Worm (Caenorhabditis elegans) whole organism, young adult: ENCODE measurements around the gene irld-63.

Experiments
- C06A6.2 ChIP-seq: fragments of 200-800 bp; sonication (Bioruptor generic); conservative IDR thresholded peaks from 2 replicates; pipeline ENCODE4 v1.3.6; 2022; ENCODE audit warnings: missing genetic modification characterization, missing compliant biosample characterization
- C17E4.6 ChIP-seq: fragments of 200-800 bp; sonication (Bioruptor generic); IDR thresholded peaks from 2 replicates; pipeline ENCODE4 v1.3.6; 2022; ENCODE audit warnings: missing genetic modification reagents, missing genetic modification characterization, missing compliant biosample characterization
- F23B12.7 ChIP-seq: sonication (generic microtip); optimal IDR thresholded peaks from 2 replicates; lab custom pipeline; 2017; ENCODE audit warnings: missing genetic modification characterization, mild to moderate bottlenecking, missing compliant biosample characterization, antibody characterized with exemption, moderate library complexity; ENCODE audit not compliant: insufficient read depth
- F57C9.4 ChIP-seq: sonication (generic microtip); optimal IDR thresholded peaks from 2 replicates; lab custom pipeline; 2017; ENCODE audit warnings: mild to moderate bottlenecking, missing genetic modification characterization, missing compliant biosample characterization
- T26A5.8 ChIP-seq: sonication (generic microtip); optimal IDR thresholded peaks from 2 replicates; lab custom pipeline; 2016; ENCODE audit warnings: missing genetic modification characterization, missing compliant biosample characterization
- Y67H2A.10 ChIP-seq: fragments of 200-800 bp; sonication (Bioruptor generic); conservative IDR thresholded peaks from 2 replicates; pipeline ENCODE4 v1.3.6; 2022; ENCODE audit warnings: missing genetic modification reagents, missing genetic modification characterization, missing compliant biosample characterization
- Y95B8A.8 ChIP-seq: fragments of 200-800 bp; sonication (Bioruptor generic); IDR thresholded peaks from 2 replicates; pipeline ENCODE4 v1.3.6; 2022; ENCODE audit warnings: missing genetic modification reagents, missing genetic modification characterization, missing compliant biosample characterization
- ZK185.1 ChIP-seq: sonication (generic microtip); optimal IDR thresholded peaks from 2 replicates; lab custom pipeline; 2016; ENCODE audit warnings: mild to moderate bottlenecking, missing genetic modification characterization, missing compliant biosample characterization; ENCODE audit not compliant: poor library complexity, severe bottlenecking
- aptf-3 ChIP-seq: fragments of 200-800 bp; sonication (Bioruptor generic); IDR thresholded peaks from 2 replicates; pipeline ENCODE4 v1.3.6; 2022; ENCODE audit warnings: missing genetic modification characterization, missing compliant biosample characterization
- attf-3 ChIP-seq: fragments of 200-800 bp; sonication (Bioruptor generic); conservative IDR thresholded peaks from 2 replicates; pipeline ENCODE4 v1.3.6; 2022; ENCODE audit warnings: missing genetic modification reagents, missing genetic modification characterization, missing compliant biosample characterization
- attf-6 ChIP-seq: fragments of 200-800 bp; sonication (Bioruptor generic); IDR thresholded peaks from 2 replicates; pipeline ENCODE4 v1.3.6; 2022; ENCODE audit warnings: missing genetic modification reagents, missing genetic modification characterization, missing compliant biosample characterization
- bed-2 ChIP-seq: fragments of 200-800 bp; sonication (Bioruptor generic); IDR thresholded peaks from 2 replicates; pipeline ENCODE4 v1.3.6; 2022; ENCODE audit warnings: missing genetic modification reagents, missing genetic modification characterization, missing compliant biosample characterization
- ccch-3 ChIP-seq: fragments of 200-800 bp; sonication (Bioruptor generic); optimal IDR thresholded peaks from 2 replicates; lab custom pipeline; 2018; ENCODE audit warnings: mild to moderate bottlenecking, missing genetic modification characterization, missing compliant biosample characterization
- ceh-27 ChIP-seq: fragments of 200-800 bp; sonication (Bioruptor generic); optimal IDR thresholded peaks from 2 replicates; lab custom pipeline; 2018; ENCODE audit warnings: mild to moderate bottlenecking, missing genetic modification characterization, moderate library complexity, missing compliant biosample characterization
- ceh-58 ChIP-seq: fragments of 200-800 bp; sonication (Bioruptor generic); IDR thresholded peaks from 2 replicates; pipeline ENCODE4 v1.3.6; 2022; ENCODE audit warnings: missing genetic modification characterization, missing compliant biosample characterization
- dox-1 ChIP-seq: fragments of 200-800 bp; sonication (Bioruptor generic); IDR thresholded peaks from 2 replicates; pipeline ENCODE4 v1.3.6; 2022; ENCODE audit warnings: missing genetic modification reagents, missing genetic modification characterization, missing compliant biosample characterization
- dpff-1 ChIP-seq: sonication (generic microtip); optimal IDR thresholded peaks from 2 replicates; lab custom pipeline; 2017; ENCODE audit warnings: mild to moderate bottlenecking, missing genetic modification characterization, missing compliant biosample characterization
- egrh-3 ChIP-seq: fragments of 200-800 bp; sonication (Bioruptor generic); IDR thresholded peaks from 2 replicates; pipeline ENCODE4 v1.3.6; 2022; ENCODE audit warnings: missing genetic modification reagents, missing genetic modification characterization, missing compliant biosample characterization
- fkh-3 ChIP-seq: sonication (generic microtip); optimal IDR thresholded peaks from 2 replicates; lab custom pipeline; 2016; ENCODE audit warnings: mild to moderate bottlenecking, missing genetic modification characterization, missing compliant biosample characterization
- gei-17 ChIP-seq: fragments of 200-800 bp; sonication (Bioruptor generic); optimal IDR thresholded peaks from 2 replicates; lab custom pipeline; 2018; ENCODE audit warnings: mild to moderate bottlenecking, missing genetic modification characterization, missing compliant biosample characterization
- hlh-26 ChIP-seq: fragments of 200-800 bp; sonication (Bioruptor generic); conservative IDR thresholded peaks from 2 replicates; pipeline ENCODE4 v1.3.6; 2022; ENCODE audit warnings: missing genetic modification reagents, missing genetic modification characterization, missing compliant biosample characterization
- hmg-1.2 ChIP-seq: fragments of 200-800 bp; sonication (Bioruptor generic); IDR thresholded peaks from 2 replicates; pipeline ENCODE4 v1.3.6; 2022; ENCODE audit warnings: missing genetic modification reagents, missing genetic modification characterization, missing compliant biosample characterization
- hrde-1 ChIP-seq: sonication (generic microtip); optimal IDR thresholded peaks from 2 replicates; lab custom pipeline; 2016; ENCODE audit warnings: missing genetic modification characterization, mild to moderate bottlenecking, missing compliant biosample characterization, moderate library complexity, missing genotype, missing genetic modification reagents, borderline replicate concordance
- lin-35 ChIP-seq, 3 experiments: fragments of 150-350 bp in 2 of 3; sonication (generic microtip) in 1 of 3; optimal IDR thresholded peaks; 2 replicates each; lab custom pipeline; 2014 to 2018; ENCODE audit warnings: missing biosample characterization in 3 of 3, missing genetic modification characterization in 3 of 3, missing genetic modification reagents in 3 of 3
- lin-54 ChIP-seq: fragments of 200-800 bp; sonication (Bioruptor generic); optimal IDR thresholded peaks from 2 replicates; lab custom pipeline; 2018; ENCODE audit warnings: mild to moderate bottlenecking, missing genetic modification characterization, missing compliant biosample characterization
- lsl-1 ChIP-seq: fragments of 200-800 bp; sonication (Bioruptor generic); optimal IDR thresholded peaks from 2 replicates; lab custom pipeline; 2018; ENCODE audit warnings: mild to moderate bottlenecking, missing genetic modification characterization, moderate library complexity, missing compliant biosample characterization
- madf-10 ChIP-seq: sonication (generic microtip); optimal IDR thresholded peaks from 2 replicates; lab custom pipeline; 2016; ENCODE audit warnings: mild to moderate bottlenecking, missing genetic modification characterization, missing compliant biosample characterization
- madf-6 ChIP-seq: fragments of 200-800 bp; sonication (Bioruptor generic); IDR thresholded peaks from 2 replicates; pipeline ENCODE4 v1.3.6; 2022; ENCODE audit warnings: missing genetic modification reagents, missing genetic modification characterization, missing compliant biosample characterization
- madf-8 ChIP-seq: fragments of 200-800 bp; sonication (Bioruptor generic); conservative IDR thresholded peaks from 2 replicates; pipeline ENCODE4 v1.3.6; 2022; ENCODE audit warnings: missing genetic modification reagents, missing genetic modification characterization, missing compliant biosample characterization
- mcd-1 ChIP-seq: fragments of 200-800 bp; sonication (Bioruptor generic); IDR thresholded peaks from 2 replicates; pipeline ENCODE4 v1.3.6; 2022; ENCODE audit warnings: missing genetic modification reagents, missing genetic modification characterization, missing compliant biosample characterization
- mel-28 ChIP-seq: sonication (generic microtip); optimal IDR thresholded peaks from 2 replicates; lab custom pipeline; 2016; ENCODE audit warnings: borderline replicate concordance, mild to moderate bottlenecking, missing genetic modification characterization, missing compliant biosample characterization
- nfya-1 ChIP-seq: sonication (generic microtip); optimal IDR thresholded peaks from 2 replicates; lab custom pipeline; 2017; ENCODE audit warnings: antibody characterized with exemption, missing compliant biosample characterization, missing genetic modification characterization, borderline replicate concordance; ENCODE audit not compliant: insufficient read depth
- nfyb-1 ChIP-seq: fragments of 200-800 bp; sonication (Bioruptor generic); IDR thresholded peaks from 2 replicates; pipeline ENCODE4 v1.3.6; 2022; ENCODE audit warnings: missing genetic modification reagents, missing genetic modification characterization, missing compliant biosample characterization
- nhr-120 ChIP-seq: fragments of 200-800 bp; sonication (Bioruptor generic); IDR thresholded peaks from 2 replicates; pipeline ENCODE4 v1.3.6; 2022; ENCODE audit warnings: missing genetic modification characterization, missing compliant biosample characterization
- pbrm-1 ChIP-seq: fragments of 200-800 bp; sonication (Bioruptor generic); IDR thresholded peaks from 2 replicates; pipeline ENCODE4 v1.3.6; 2022; ENCODE audit warnings: missing genetic modification reagents, missing genetic modification characterization, missing compliant biosample characterization
- pha-4 ChIP-seq: fragments of 150-350 bp; sonication (generic microtip); optimal IDR thresholded peaks from 2 replicates; lab custom pipeline; 2014; ENCODE audit warnings: missing biosample characterization, missing genetic modification reagents, missing genetic modification characterization
- repo-1 ChIP-seq: sonication (generic microtip); optimal IDR thresholded peaks from 2 replicates; lab custom pipeline; 2017; ENCODE audit warnings: mild to moderate bottlenecking, missing genetic modification characterization, missing compliant biosample characterization
- snpc-1.1 ChIP-seq: sonication (generic microtip); optimal IDR thresholded peaks from 2 replicates; lab custom pipeline; 2017; ENCODE audit warnings: missing genetic modification characterization, mild to moderate bottlenecking, missing compliant biosample characterization, antibody characterized with exemption, moderate library complexity, missing genotype, missing genetic modification reagents; ENCODE audit not compliant: insufficient read depth
- snpc-1.3 ChIP-seq: sonication (generic microtip); optimal IDR thresholded peaks from 2 replicates; lab custom pipeline; 2017; ENCODE audit warnings: missing genetic modification characterization, mild to moderate bottlenecking, missing compliant biosample characterization, antibody characterized with exemption, moderate library complexity, missing genotype, missing genetic modification reagents; ENCODE audit not compliant: insufficient read depth
- tbx-9 ChIP-seq: sonication (generic microtip); optimal IDR thresholded peaks from 2 replicates; lab custom pipeline; 2016; ENCODE audit warnings: borderline replicate concordance, missing genetic modification characterization, inconsistent platforms, missing compliant biosample characterization
- xnd-1 ChIP-seq: sonication (generic microtip); optimal IDR thresholded peaks from 2 replicates; lab custom pipeline; 2016; ENCODE audit warnings: missing genotype, missing genetic modification reagents, missing genetic modification characterization, missing compliant biosample characterization
- zfh-2 ChIP-seq: fragments of 200-800 bp; sonication (Bioruptor generic); conservative IDR thresholded peaks from 2 replicates; pipeline ENCODE4 v1.3.6; 2022; ENCODE audit warnings: missing genetic modification reagents, missing genetic modification characterization, missing compliant biosample characterization
- ztf-22 ChIP-seq: fragments of 200-800 bp; sonication (Bioruptor generic); optimal IDR thresholded peaks from 2 replicates; lab custom pipeline; 2018; ENCODE audit warnings: mild to moderate bottlenecking, missing genetic modification characterization, moderate library complexity, missing compliant biosample characterization
- ztf-26 ChIP-seq: sonication (generic microtip); optimal IDR thresholded peaks from 2 replicates; lab custom pipeline; 2017; ENCODE audit warnings: missing genetic modification characterization, missing compliant biosample characterization
- ztf-6 ChIP-seq: fragments of 200-800 bp; sonication (Bioruptor generic); IDR thresholded peaks from 2 replicates; pipeline ENCODE4 v1.3.6; 2022; ENCODE audit warnings: missing genetic modification reagents, missing genetic modification characterization, missing compliant biosample characterization

Gene irld-63

DNA sequence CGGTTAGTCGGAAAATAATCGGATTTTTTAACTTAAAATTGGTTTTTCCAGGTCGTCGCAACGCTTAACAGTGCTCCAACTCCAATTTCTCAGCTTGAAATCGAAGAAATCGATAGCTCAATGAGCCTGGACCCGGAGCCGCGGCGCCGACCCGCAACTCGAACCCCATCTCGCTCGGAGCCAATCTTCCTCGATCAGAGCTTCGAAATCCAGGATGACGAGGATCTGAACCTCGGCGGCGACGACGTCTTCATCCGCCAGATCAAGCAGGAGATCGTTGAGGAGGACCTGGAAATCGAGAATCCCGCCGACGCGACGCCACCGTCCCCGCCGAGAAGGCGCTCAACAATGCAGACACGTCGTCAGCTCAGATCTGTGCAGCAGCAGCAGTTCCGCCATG is 10.3 kb upstream of the irld-63 start:
- TF ChIP-seq F23B12.7 (tag; lab: Kevin White, UChicago) (no peak), madf-6 (GFP tag; lab: Robert Waterston, UW) (no peak), bed-2 (GFP tag; lab: Robert Waterston, UW) (no peak), hmg-1.2 (no peak), Y67H2A.10 (no peak), fkh-3 (tag; lab: Kevin White, UChicago) (no peak), madf-10 (no peak), ztf-22 (GFP tag; lab: Kevin White, UChicago) (no peak), F57C9.4 (tag; lab: Kevin White, UChicago) (no peak), attf-6 (GFP tag; lab: Robert Waterston, UW) (no peak), ceh-58 (no peak), madf-8 (GFP tag; lab: Robert Waterston, UW) (no peak), pha-4 (tag; lab: Kevin White, UChicago) (no peak), ZK185.1 (no peak), T26A5.8 (tag; lab: Kevin White, UChicago) (no peak), egrh-3 (GFP tag; lab: Robert Waterston, UW) (peak; percentile 77; the same call in 1 of the 2 replicates), snpc-1.3 (tag; lab: Kevin White, UChicago) (no peak), zfh-2 (GFP tag; lab: Robert Waterston, UW) (peak; percentile 69), mcd-1 (GFP tag; lab: Robert Waterston, UW) (peak; percentile 5; the same call in 1 of the 2 replicates), dox-1 (GFP tag; lab: Robert Waterston, UW) (no peak), aptf-3 (GFP tag; lab: Robert Waterston, UW) (no peak), ccch-3 (GFP tag; lab: Kevin White, UChicago) (no peak), ztf-26 (tag; lab: Kevin White, UChicago) (no peak), hrde-1 (tag; lab: Kevin White, UChicago) (no peak), lin-35 (GFP tag; optimal IDR thresholded peaks at IDR 0.05; lab: Kevin White, UChicago) (no peak), snpc-1.1 (tag; lab: Kevin White, UChicago) (no peak)

- no peak for TF ChIP-seq C17E4.6 (GFP tag; lab: Robert Waterston, UW)
- TF ChIP-seq dpff-1 (tag; lab: Kevin White, UChicago) = no peak
- TF ChIP-seq lin-54 (GFP tag; lab: Kevin White, UChicago) = peak; percentile 33
- peak; percentile 46 for TF ChIP-seq ceh-27 (GFP tag; lab: Kevin White, UChicago)
- no peak for TF ChIP-seq tbx-9 (tag; lab: Kevin White, UChicago)
- no peak for TF ChIP-seq snpc-1.3 (tag; lab: Kevin White, UChicago)
- TF ChIP-seq attf-3 (GFP tag; lab: Robert Waterston, UW) = no peak
- TF ChIP-seq mel-28 (tag; lab: Kevin White, UChicago) = no peak
- peak; percentile 74 for TF ChIP-seq pbrm-1 (GFP tag; lab: Robert Waterston, UW)
- TF ChIP-seq repo-1 (tag; lab: Kevin White, UChicago) = no peak
- TF ChIP-seq nfya-1 (tag; lab: Kevin White, UChicago) = no peak
- peak; percentile 81 for TF ChIP-seq Y95B8A.8 (GFP tag; lab: Robert Waterston, UW)
- no peak for TF ChIP-seq fkh-3 (tag; lab: Kevin White, UChicago)
- peak; percentile 96 for TF ChIP-seq xnd-1 (tag; lab: Kevin White, UChicago)
- peak; percentile 62; the same call in 1 of the 2 replicates for TF ChIP-seq zfh-2 (GFP tag; lab: Robert Waterston, UW)
- no peak for TF ChIP-seq ZK185.1
- TF ChIP-seq hrde-1 (tag; lab: Kevin White, UChicago) = peak; percentile 73
- TF ChIP-seq hlh-26 = 0 out of 2 replicates have a peak, but pooled peaks have one; percentile 56
- TF ChIP-seq nhr-120 = no peak
- TF ChIP-seq C06A6.2 (GFP tag; lab: Robert Waterston, UW) = no peak
- peak; percentile 44 for TF ChIP-seq gei-17 (GFP tag; lab: Kevin White, UChicago)
- TF ChIP-seq nfyb-1 (GFP tag; lab: Robert Waterston, UW) = no peak; the same call in 1 of the 2 replicates
- peak; percentile 92 for TF ChIP-seq lsl-1 (GFP tag; lab: Kevin White, UChicago)
- no peak for TF ChIP-seq ztf-6 (GFP tag; lab: Robert Waterston, UW)
Observed at ce11 chrII:2920817-2921458, 9.6 kb upstream of the irld-63 start.
